Worm (Caenorhabditis elegans) whole organism, mixed stage, embryonic: ENCODE results near the gene drd-10.

Experiments
- bed-3 ChIP-seq: fragments of 200-800 bp; sonication (Bioruptor generic); optimal IDR thresholded peaks from 3 replicates; lab custom pipeline; 2018; ENCODE audit warnings: mild to moderate bottlenecking, missing genetic modification characterization, moderate library complexity, missing compliant biosample characterization
- elt-1 ChIP-seq: sonication (generic microtip); optimal IDR thresholded peaks from 2 replicates; lab custom pipeline; 2017; ENCODE audit warnings: missing genetic modification characterization, mild to moderate bottlenecking, missing compliant biosample characterization, antibody characterized with exemption, moderate library complexity, borderline replicate concordance; ENCODE audit not compliant: insufficient read depth
- elt-3 ChIP-seq: fragments of 150-350 bp; optimal IDR thresholded peaks from 2 replicates; lab custom pipeline; 2014; ENCODE audit warnings: missing biosample characterization, missing genetic modification characterization
- hlh-1 ChIP-seq: fragments of 150-350 bp; optimal IDR thresholded peaks from 2 replicates; lab custom pipeline; 2014; ENCODE audit warnings: missing biosample characterization, missing genetic modification reagents, missing genetic modification characterization
- lsy-2 ChIP-seq: fragments of 150-350 bp; optimal IDR thresholded peaks from 2 replicates; lab custom pipeline; 2014; ENCODE audit warnings: missing biosample characterization, missing genetic modification characterization
- nhr-2 ChIP-seq: fragments of 150-350 bp; optimal IDR thresholded peaks from 2 replicates; lab custom pipeline; 2014; ENCODE audit warnings: missing biosample characterization, missing genetic modification characterization
- nhr-237 ChIP-seq: fragments of 150-350 bp; optimal IDR thresholded peaks from 2 replicates; lab custom pipeline; 2014; ENCODE audit warnings: missing biosample characterization, missing genetic modification characterization
- nhr-28 ChIP-seq: fragments of 150-350 bp; optimal IDR thresholded peaks from 2 replicates; lab custom pipeline; 2014; ENCODE audit warnings: missing biosample characterization, missing genetic modification characterization
- nhr-76 ChIP-seq: sonication (generic microtip); optimal IDR thresholded peaks from 2 replicates; lab custom pipeline; 2017; ENCODE audit warnings: missing biosample characterization, missing genetic modification characterization
- sem-2 ChIP-seq: fragments of 200-800 bp; sonication (Bioruptor generic); optimal IDR thresholded peaks from 2 replicates; lab custom pipeline; 2018; ENCODE audit warnings: mild to moderate bottlenecking, missing genetic modification characterization, missing compliant biosample characterization

ce11 chrV:7015872-7016271 lies 8.5 kb downstream of the drd-10 start, which contains the start of gene C33G8.13:
- no peak for TF ChIP-seq elt-3 (tag; lab: Kevin White, UChicago)
- TF ChIP-seq sem-2: no peak
- TF ChIP-seq nhr-28 (tag; lab: Kevin White, UChicago): no peak
- TF ChIP-seq hlh-1: no peak
- no peak for TF ChIP-seq nhr-237 (tag; lab: Kevin White, UChicago)
- TF ChIP-seq elt-1 (tag; lab: Kevin White, UChicago): no peak
- no peak for TF ChIP-seq lsy-2 (tag; lab: Kevin White, UChicago)
- no peak for TF ChIP-seq nhr-2 (tag; lab: Kevin White, UChicago)
- no peak for TF ChIP-seq nhr-76 (tag; lab: Kevin White, UChicago)
- TF ChIP-seq bed-3 (GFP tag; lab: Kevin White, UChicago): no peak
